Worm (Caenorhabditis elegans) whole organism, late embryonic: Measurements from ENCODE around the gene srw-85.

Experiments
- ceh-19 ChIP-seq: fragments of 200-800 bp; sonication (Bioruptor generic); optimal IDR thresholded peaks from 2 replicates; lab custom pipeline; 2018; ENCODE audit warnings: mild to moderate bottlenecking, missing genetic modification characterization, missing compliant biosample characterization
- dve-1 ChIP-seq: sonication (generic microtip); optimal IDR thresholded peaks from 2 replicates; lab custom pipeline; 2017; ENCODE audit warnings: antibody characterized with exemption, mild to moderate bottlenecking, missing genetic modification characterization, missing compliant biosample characterization
- lin-11 ChIP-seq: fragments of 200-800 bp; sonication (Bioruptor generic); optimal IDR thresholded peaks from 2 replicates; lab custom pipeline; 2018; ENCODE audit warnings: mild to moderate bottlenecking, missing genetic modification characterization, missing compliant biosample characterization

ce11 chrV:19448805-19449204 lies 17.9 kb upstream of the srw-85 start, which contains the start of gene M04C3.2:
- TF ChIP-seq dve-1 (tag; lab: Kevin White, UChicago) (no peak), lin-11 (tag; lab: Kevin White, UChicago) (no peak), ceh-19 (GFP tag; lab: Kevin White, UChicago) (no peak)
